Fruit fly (Drosophila melanogaster): ENCODE data around the gene CG14667.

The CG14667 gene

dm6 chr3R:5412306-5412705 is 37.5 kb downstream of the CG14667 start, which contains the start of gene Orco:
TSS of gene Orco (minus strand) at chr3R:5412406.
- TF ChIP-seq noc (tag; optimal IDR thresholded peaks at IDR 0.05): no peak

DNA sequence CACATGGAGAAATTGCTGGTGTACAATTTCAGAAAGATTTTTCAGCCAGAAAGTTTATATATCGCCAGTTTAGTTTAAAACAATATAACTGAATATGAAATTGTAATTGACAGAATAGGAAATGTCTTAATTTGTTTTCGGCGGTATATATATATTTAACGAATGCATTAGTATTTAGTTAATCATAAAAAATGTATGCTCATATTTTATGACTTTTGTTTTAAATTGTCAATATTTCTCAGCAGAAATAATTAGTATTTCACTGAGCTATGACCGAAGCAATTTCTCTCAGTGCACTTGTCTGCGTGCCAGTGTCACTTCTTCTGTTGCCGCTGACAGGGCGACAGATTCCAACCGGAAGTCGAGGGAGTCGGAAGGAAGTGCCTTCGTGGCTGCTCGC is 38.2 kb downstream of the CG14667 start:
- no peak for TF ChIP-seq noc (tag; optimal IDR thresholded peaks at IDR 0.05)

DNA sequence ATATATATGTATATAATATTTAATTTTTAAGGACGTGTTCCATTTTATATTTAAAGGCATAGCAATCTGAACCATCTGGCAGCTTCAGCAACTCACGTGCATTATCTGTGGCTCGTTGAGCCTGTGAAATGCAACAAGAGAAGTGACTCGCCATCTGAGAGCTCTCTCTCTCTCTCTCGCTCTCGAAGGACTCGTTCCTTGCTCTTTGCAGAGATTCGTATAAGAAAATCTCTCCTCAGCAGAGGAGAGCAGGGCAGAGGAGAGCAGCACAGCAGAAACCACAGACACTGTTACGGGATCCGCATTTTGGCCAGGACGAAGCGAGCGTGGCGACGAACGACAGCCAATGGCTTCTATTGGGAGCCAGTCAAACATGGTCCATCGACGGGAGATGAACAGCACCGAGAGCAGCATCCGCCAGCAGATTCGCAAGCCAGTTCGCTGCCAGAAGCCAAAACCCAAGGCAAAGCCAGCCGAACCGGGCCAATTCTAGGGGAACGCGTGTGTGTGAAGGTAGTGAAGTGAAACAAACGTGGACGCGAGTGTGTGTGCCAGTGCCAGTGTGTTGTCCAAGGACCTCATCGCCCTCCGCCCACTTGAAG is 39.4 kb downstream of the CG14667 start, which contains the start of gene CG14669:
Gene CG14669, plus strand, starts transcription at position 381 of the 602 bp plus-strand sequence.
- TF ChIP-seq noc (tag; optimal IDR thresholded peaks at IDR 0.05): no peak

DNA sequence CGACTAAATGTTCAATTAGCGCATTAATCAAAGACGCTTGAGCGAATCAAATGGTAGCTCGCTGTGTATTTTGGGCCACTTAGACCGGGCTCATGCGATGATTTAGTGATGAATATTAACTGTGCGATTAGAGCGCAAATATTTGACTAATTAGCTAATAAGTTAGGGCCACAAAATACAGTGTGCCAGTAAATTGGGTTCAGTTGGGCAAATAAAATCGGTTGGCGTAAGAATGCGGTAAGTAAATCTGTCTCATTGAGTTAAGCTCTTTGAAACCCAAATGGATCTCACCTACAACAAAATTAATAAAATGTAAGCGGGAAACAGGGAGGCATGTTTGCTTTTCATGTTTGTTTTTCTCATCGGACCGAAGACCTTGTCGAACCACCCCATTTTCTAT is 45.6 kb downstream of the CG14667 start:
- TF ChIP-seq noc (tag; optimal IDR thresholded peaks at IDR 0.05): no peak

DNA sequence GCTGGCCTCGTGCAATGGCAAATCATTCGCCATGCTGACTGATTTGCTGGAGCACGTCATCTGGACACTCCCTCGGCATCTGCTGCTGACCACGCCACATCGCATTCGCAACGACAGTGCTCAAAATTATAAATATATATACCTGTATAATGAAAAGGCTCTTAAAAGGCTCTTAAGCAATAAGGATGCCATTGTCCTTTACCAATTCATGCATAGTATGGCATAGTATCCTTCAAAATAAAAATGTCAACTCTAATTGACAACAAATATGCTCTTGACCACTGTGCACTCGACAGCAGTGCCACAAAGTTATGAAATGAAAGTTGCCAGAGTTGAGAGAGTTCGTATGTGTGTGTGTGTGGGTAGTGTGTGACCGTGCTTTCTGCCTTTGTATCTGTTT is 47.3 kb downstream of the CG14667 start:
- no peak for TF ChIP-seq noc (tag; optimal IDR thresholded peaks at IDR 0.05)
